Worm (Caenorhabditis elegans) whole organism, L3 larva: ENCODE results near the gene R74.8.
A peak's percentile ranks its signal among the peaks of the same experiment; 100 is the strongest.

ENCODE experiments used
- R02D3.7 ChIP-seq: fragments of 150-350 bp; optimal IDR thresholded peaks from 2 replicates; lab custom pipeline; 2014; ENCODE audit warnings: missing biosample characterization, missing genetic modification characterization
- ZK546.5 ChIP-seq: sonication (generic microtip); optimal IDR thresholded peaks from 2 replicates; lab custom pipeline; 2017; ENCODE audit warnings: missing biosample characterization, missing genetic modification characterization
- ceh-16 ChIP-seq: sonication (generic microtip); optimal IDR thresholded peaks from 2 replicates; lab custom pipeline; 2017; ENCODE audit warnings: missing biosample characterization, missing genetic modification characterization
- ceh-28 ChIP-seq: fragments of 150-350 bp; optimal IDR thresholded peaks from 2 replicates; lab custom pipeline; 2014; ENCODE audit warnings: missing biosample characterization, missing genetic modification reagents, missing genetic modification characterization
- ceh-82 ChIP-seq: fragments of 150-350 bp; optimal IDR thresholded peaks from 2 replicates; lab custom pipeline; 2014; ENCODE audit warnings: missing biosample characterization, missing genetic modification characterization
- ceh-9 ChIP-seq: sonication (generic microtip); optimal IDR thresholded peaks from 2 replicates; lab custom pipeline; 2018; ENCODE audit warnings: missing biosample characterization, missing genetic modification characterization
- egl-27 ChIP-seq: sonication (generic microtip); optimal IDR thresholded peaks from 4 replicates; lab custom pipeline; 2017; ENCODE audit warnings: missing biosample characterization, missing genetic modification reagents, missing genetic modification characterization
- egl-5 ChIP-seq: fragments of 150-350 bp; optimal IDR thresholded peaks from 2 replicates; lab custom pipeline; 2017; ENCODE audit warnings: missing biosample characterization, missing genetic modification reagents, missing genetic modification characterization, inconsistent platforms
- elt-1 ChIP-seq: fragments of 150-350 bp; optimal IDR thresholded peaks from 2 replicates; lab custom pipeline; 2014; ENCODE audit warnings: missing biosample characterization, missing genetic modification characterization
- elt-2 ChIP-seq: sonication (generic microtip); optimal IDR thresholded peaks from 2 replicates; lab custom pipeline; 2016; ENCODE audit warnings: missing genetic modification reagents, mild to moderate bottlenecking, missing genetic modification characterization, missing compliant biosample characterization
- eor-1 ChIP-seq, 2 experiments: fragments of 150-350 bp; optimal IDR thresholded peaks; 2 replicates each; lab custom pipeline; 2014 to 2018; ENCODE audit warnings: missing biosample characterization in 2 of 2, missing genetic modification characterization in 2 of 2
- fkh-10 ChIP-seq: sonication (generic microtip); optimal IDR thresholded peaks from 2 replicates; lab custom pipeline; 2017; ENCODE audit warnings: missing biosample characterization, missing genetic modification reagents, missing genetic modification characterization
- fkh-2 ChIP-seq: fragments of 150-350 bp; optimal IDR thresholded peaks from 2 replicates; lab custom pipeline; 2014; ENCODE audit warnings: missing biosample characterization, missing genetic modification reagents, missing genetic modification characterization
- fos-1 ChIP-seq: fragments of 150-350 bp; optimal IDR thresholded peaks from 2 replicates; lab custom pipeline; 2014; ENCODE audit warnings: missing biosample characterization, missing genetic modification characterization
- hmg-11 ChIP-seq: sonication (generic microtip); optimal IDR thresholded peaks from 2 replicates; lab custom pipeline; 2016; ENCODE audit warnings: missing genetic modification characterization, missing compliant biosample characterization
- jun-1 ChIP-seq: fragments of 150-350 bp; optimal IDR thresholded peaks from 2 replicates; lab custom pipeline; 2014; ENCODE audit warnings: missing biosample characterization, missing genetic modification reagents, missing genetic modification characterization
- lin-15B ChIP-seq: fragments of 150-350 bp; optimal IDR thresholded peaks from 2 replicates; lab custom pipeline; 2014; ENCODE audit warnings: missing biosample characterization, missing genetic modification characterization
- lin-39 ChIP-seq: fragments of 150-350 bp; optimal IDR thresholded peaks from 2 replicates; lab custom pipeline; 2018; ENCODE audit warnings: missing biosample characterization, missing genetic modification reagents, missing genetic modification characterization
- lsy-12 ChIP-seq: sonication (generic microtip); optimal IDR thresholded peaks from 2 replicates; lab custom pipeline; 2016; ENCODE audit warnings: mild to moderate bottlenecking, missing genetic modification characterization, missing compliant biosample characterization
- mml-1 ChIP-seq: fragments of 150-350 bp; sonication (generic microtip); optimal IDR thresholded peaks from 3 replicates; lab custom pipeline; 2014; ENCODE audit warnings: missing biosample characterization, missing genetic modification characterization
- nhr-12 ChIP-seq: fragments of 150-350 bp; optimal IDR thresholded peaks from 2 replicates; lab custom pipeline; 2014; ENCODE audit warnings: missing biosample characterization, missing genetic modification characterization
- nhr-23 ChIP-seq: fragments of 150-350 bp; optimal IDR thresholded peaks from 2 replicates; lab custom pipeline; 2014; ENCODE audit warnings: missing biosample characterization, missing genetic modification reagents, missing genetic modification characterization
- nhr-237 ChIP-seq: fragments of 150-350 bp; optimal IDR thresholded peaks from 2 replicates; lab custom pipeline; 2014; ENCODE audit warnings: missing biosample characterization, missing genetic modification characterization
- nhr-25 ChIP-seq: sonication (generic microtip); optimal IDR thresholded peaks from 2 replicates; lab custom pipeline; 2017; ENCODE audit warnings: missing biosample characterization, missing genetic modification characterization
- nhr-28 ChIP-seq: fragments of 150-350 bp; optimal IDR thresholded peaks from 2 replicates; lab custom pipeline; 2014; ENCODE audit warnings: missing biosample characterization, missing genetic modification characterization
- nhr-43 ChIP-seq: sonication (generic microtip); optimal IDR thresholded peaks from 2 replicates; lab custom pipeline; 2016; ENCODE audit warnings: mild to moderate bottlenecking, missing genetic modification characterization, missing compliant biosample characterization; ENCODE audit not compliant: poor library complexity, severe bottlenecking
- nhr-67 ChIP-seq: fragments of 150-350 bp; optimal IDR thresholded peaks from 2 replicates; lab custom pipeline; 2014; ENCODE audit warnings: missing biosample characterization, missing genetic modification characterization
- nhr-76 ChIP-seq: fragments of 150-350 bp; sonication (generic microtip); optimal IDR thresholded peaks from 5 replicates; lab custom pipeline; 2014; ENCODE audit warnings: missing biosample characterization, missing genetic modification characterization
- pha-4 ChIP-seq: fragments of 150-350 bp; optimal IDR thresholded peaks from 2 replicates; lab custom pipeline; 2014; ENCODE audit warnings: missing biosample characterization, missing genetic modification reagents, missing genetic modification characterization
- pqm-1 ChIP-seq: fragments of 150-350 bp; optimal IDR thresholded peaks from 2 replicates; lab custom pipeline; 2017; ENCODE audit warnings: missing biosample characterization, missing genetic modification characterization, inconsistent platforms
- sea-2 ChIP-seq: fragments of 150-350 bp; sonication (generic microtip); optimal IDR thresholded peaks from 4 replicates; lab custom pipeline; 2014; ENCODE audit warnings: missing biosample characterization, missing genetic modification reagents, missing genetic modification characterization
- skn-1 ChIP-seq: fragments of 150-350 bp; optimal IDR thresholded peaks from 2 replicates; lab custom pipeline; 2014; ENCODE audit warnings: missing biosample characterization, missing genetic modification characterization
- snpc-4 ChIP-seq: fragments of 150-350 bp; optimal IDR thresholded peaks from 2 replicates; lab custom pipeline; 2014; ENCODE audit warnings: missing biosample characterization, missing genetic modification characterization
- tbx-2 ChIP-seq: sonication (generic microtip); optimal IDR thresholded peaks from 2 replicates; lab custom pipeline; 2016; ENCODE audit warnings: mild to moderate bottlenecking, missing genetic modification characterization, missing compliant biosample characterization
- unc-39 ChIP-seq: sonication (generic microtip); optimal IDR thresholded peaks from 4 replicates; lab custom pipeline; 2017; ENCODE audit warnings: missing biosample characterization, missing genetic modification characterization
- unc-62 ChIP-seq: fragments of 150-350 bp; sonication (generic microtip); optimal IDR thresholded peaks from 4 replicates; lab custom pipeline; 2014; ENCODE audit warnings: missing biosample characterization, missing genetic modification reagents, missing genetic modification characterization
- ztf-4 ChIP-seq: fragments of 150-350 bp; optimal IDR thresholded peaks from 2 replicates; lab custom pipeline; 2014; ENCODE audit warnings: missing biosample characterization, missing genetic modification characterization

The R74.8 gene

ce11 chrIII:4166745-4167144 is 39.3 kb upstream of the R74.8 start, which contains the start of gene rnf-5:
Gene rnf-5, minus strand, starts transcription at chrIII:4166845.
- TF ChIP-seq fkh-10 (GFP tag; lab: Kevin White, UChicago): no peak
- no peak for TF ChIP-seq nhr-28 (tag; lab: Kevin White, UChicago)
- no peak for TF ChIP-seq unc-39 (tag; lab: Kevin White, UChicago)
- TF ChIP-seq sea-2 (GFP tag; lab: Kevin White, UChicago): no peak
- no peak for TF ChIP-seq skn-1 (tag; lab: Kevin White, UChicago)
- TF ChIP-seq mml-1: no peak
- no peak for TF ChIP-seq lin-39 (tag; lab: Kevin White, UChicago)
- no peak for TF ChIP-seq lin-15B (tag; lab: Kevin White, UChicago)

ce11 chrIII:4168665-4169064 is 37.4 kb upstream of the R74.8 start, which contains the start of gene ccdc-55:
Gene ccdc-55, minus strand, starts transcription at chrIII:4168765.
- TF ChIP-seq ztf-4 (tag; lab: Kevin White, UChicago): no peak
- TF ChIP-seq nhr-67 (tag; lab: Kevin White, UChicago): no peak
- TF ChIP-seq ceh-16: no peak
- TF ChIP-seq tbx-2 (tag; lab: Kevin White, UChicago): no peak
- no peak for TF ChIP-seq fos-1
- no peak for TF ChIP-seq egl-5 (tag; lab: Kevin White, UChicago)
- no peak for TF ChIP-seq ceh-82 (tag; lab: Kevin White, UChicago)
- no peak for TF ChIP-seq unc-62
- no peak for TF ChIP-seq pqm-1 (tag; lab: Kevin White, UChicago)

- TF ChIP-seq nhr-43: peak; percentile 89
- peak; percentile 64 for TF ChIP-seq snpc-4 (tag; lab: Kevin White, UChicago)
- TF ChIP-seq nhr-76 (tag; lab: Kevin White, UChicago): no peak
- TF ChIP-seq lin-15B (tag; lab: Kevin White, UChicago): peak; percentile 33
- TF ChIP-seq unc-62: no peak
- peak; percentile 17 for TF ChIP-seq tbx-2 (tag; lab: Kevin White, UChicago)
- TF ChIP-seq nhr-12: no peak
- peak; percentile 59 for TF ChIP-seq pha-4 (tag; lab: Kevin White, UChicago)
- no peak for TF ChIP-seq elt-1 (tag; lab: Kevin White, UChicago)
- TF ChIP-seq jun-1: no peak
- peak; percentile 55 for TF ChIP-seq nhr-23 (tag; lab: Kevin White, UChicago)
- TF ChIP-seq hmg-11 (tag; lab: Kevin White, UChicago): peak; percentile 87
- TF ChIP-seq lin-39 (tag; lab: Kevin White, UChicago): no peak
- peak; percentile 3 for TF ChIP-seq ceh-16
- TF ChIP-seq elt-2 (tag; lab: Kevin White, UChicago): peak; percentile 22
- TF ChIP-seq R02D3.7: peak; percentile 29
- TF ChIP-seq nhr-67 (tag; lab: Kevin White, UChicago): peak; percentile 25
- TF ChIP-seq lsy-12: peak; percentile 52
- TF ChIP-seq ceh-28 (tag; lab: Kevin White, UChicago): peak; percentile 44
- TF ChIP-seq nhr-25 (tag; lab: Kevin White, UChicago): peak; percentile 22
- TF ChIP-seq skn-1 (tag; lab: Kevin White, UChicago): peak; percentile 31
These were observed 35.1 kb upstream of the R74.8 start, which contains the start of the genes rnf-121 and C16C10.4 for ce11 chrIII:4170903-4171377. Gene rnf-121, minus strand, starts transcription at chrIII:4170953. Gene C16C10.4, plus strand, starts transcription at chrIII:4171336.

- TF ChIP-seq lin-39 (tag; lab: Kevin White, UChicago): no peak
- no peak for TF ChIP-seq pqm-1 (tag; lab: Kevin White, UChicago)
- TF ChIP-seq nhr-237 (tag; lab: Kevin White, UChicago): no peak
- no peak for TF ChIP-seq egl-27 (tag; lab: Kevin White, UChicago)
- no peak for TF ChIP-seq fkh-2 (tag; lab: Kevin White, UChicago)
- TF ChIP-seq ceh-9 (tag; lab: Kevin White, UChicago): no peak
- no peak for TF ChIP-seq elt-1 (tag; lab: Kevin White, UChicago)
- no peak for TF ChIP-seq sea-2 (GFP tag; lab: Kevin White, UChicago)
- TF ChIP-seq ZK546.5: no peak
- TF ChIP-seq mml-1: no peak
- no peak for TF ChIP-seq nhr-67 (tag; lab: Kevin White, UChicago)
- no peak for TF ChIP-seq eor-1 (tag; optimal IDR thresholded peaks at IDR 0.05; lab: Kevin White, UChicago)
- no peak for TF ChIP-seq nhr-25 (tag; lab: Kevin White, UChicago)
- no peak for TF ChIP-seq unc-62
- no peak for TF ChIP-seq ceh-28 (tag; lab: Kevin White, UChicago)
These were observed 33.9 kb upstream of the R74.8 start for ce11 chrIII:4172210-4172609.
